Worm (Caenorhabditis elegans) whole organism, L4/young adult: ENCODE measurements around the gene T14F9.2.

Experiments used
- W03F9.2 ChIP-seq: fragments of 150-350 bp; optimal IDR thresholded peaks from 2 replicates; lab custom pipeline; 2014; ENCODE audit warnings: missing biosample characterization, missing genetic modification characterization
- dao-5 ChIP-seq: sonication (generic microtip); optimal IDR thresholded peaks from 2 replicates; lab custom pipeline; 2016; ENCODE audit warnings: missing genotype, missing genetic modification characterization, moderate library complexity, missing compliant biosample characterization
- him-1 ChIP-seq: sonication (generic microtip); optimal IDR thresholded peaks from 2 replicates; lab custom pipeline; 2016; ENCODE audit warnings: missing genotype, missing genetic modification reagents, missing genetic modification characterization, missing compliant biosample characterization

The T14F9.2 gene

ce11 chrX:2215108-2215507 lies 19.0 kb upstream of the T14F9.2 start:
- TF ChIP-seq W03F9.2 (tag; lab: Kevin White, UChicago) (no peak), dao-5 (tag; lab: Kevin White, UChicago) (no peak), him-1 (tag; lab: Kevin White, UChicago) (no peak)

ce11 chrX:2216242-2216641 lies 17.9 kb upstream of the T14F9.2 start:
- TF ChIP-seq W03F9.2 (tag; lab: Kevin White, UChicago): no peak
- TF ChIP-seq him-1 (tag; lab: Kevin White, UChicago): no peak
- no peak for TF ChIP-seq dao-5 (tag; lab: Kevin White, UChicago)

- TF ChIP-seq dao-5 (tag; lab: Kevin White, UChicago) (no peak), W03F9.2 (tag; lab: Kevin White, UChicago) (no peak), him-1 (tag; lab: Kevin White, UChicago) (no peak)
Observed at ce11 chrX:2216662-2217061, 17.5 kb upstream of the T14F9.2 start.

ce11 chrX:2219006-2219405 lies 15.1 kb upstream of the T14F9.2 start:
- TF ChIP-seq dao-5 (tag; lab: Kevin White, UChicago) (no peak), W03F9.2 (tag; lab: Kevin White, UChicago) (no peak), him-1 (tag; lab: Kevin White, UChicago) (no peak)

- TF ChIP-seq him-1 (tag; lab: Kevin White, UChicago) (no peak), W03F9.2 (tag; lab: Kevin White, UChicago) (no peak), dao-5 (tag; lab: Kevin White, UChicago) (no peak)
Observed at ce11 chrX:2219453-2219852, 14.7 kb upstream of the T14F9.2 start.

- TF ChIP-seq him-1 (tag; lab: Kevin White, UChicago) (no peak), W03F9.2 (tag; lab: Kevin White, UChicago) (no peak), dao-5 (tag; lab: Kevin White, UChicago) (no peak)
Observed at ce11 chrX:2220850-2221249, 13.3 kb upstream of the T14F9.2 start, which contains the start of gene hex-1. Gene hex-1, plus strand, starts transcription at chrX:2221150.

ce11 chrX:2226875-2227355 lies 7.2 kb upstream of the T14F9.2 start:
- TF ChIP-seq W03F9.2 (tag; lab: Kevin White, UChicago) (no peak), him-1 (tag; lab: Kevin White, UChicago) (peak; percentile 74), dao-5 (tag; lab: Kevin White, UChicago) (peak; percentile 53)

ce11 chrX:2229305-2230172 lies 4.6 kb upstream of the T14F9.2 start, which contains the start of gene lin-32:
Gene lin-32, minus strand, starts transcription at chrX:2230122.
- no peak for TF ChIP-seq dao-5 (tag; lab: Kevin White, UChicago)

- TF ChIP-seq dao-5 (tag; lab: Kevin White, UChicago): no peak
- no peak for TF ChIP-seq W03F9.2 (tag; lab: Kevin White, UChicago)
- TF ChIP-seq him-1 (tag; lab: Kevin White, UChicago): no peak
Observed at ce11 chrX:2231346-2231745, 2.8 kb upstream of the T14F9.2 start.

- peak; percentile 6 for TF ChIP-seq him-1 (tag; lab: Kevin White, UChicago)
- TF ChIP-seq dao-5 (tag; lab: Kevin White, UChicago): no peak
- TF ChIP-seq W03F9.2 (tag; lab: Kevin White, UChicago): peak; percentile 77
Observed at ce11 chrX:2237438-2237961, 3.4 kb downstream of the T14F9.2 start, which contains the start of gene vha-15. Gene vha-15, plus strand, starts transcription at chrX:2237911.

- TF ChIP-seq dao-5 (tag; lab: Kevin White, UChicago): no peak
- no peak for TF ChIP-seq him-1 (tag; lab: Kevin White, UChicago)
- no peak for TF ChIP-seq W03F9.2 (tag; lab: Kevin White, UChicago)
Observed at ce11 chrX:2241147-2241798, 7.1 kb downstream of the T14F9.2 start.

ce11 chrX:2242568-2243185 lies 8.6 kb downstream of the T14F9.2 start, which contains the start of gene rpl-11.2:
Gene rpl-11.2, minus strand, starts transcription at chrX:2242618.
- TF ChIP-seq dao-5 (tag; lab: Kevin White, UChicago) (no peak), him-1 (tag; lab: Kevin White, UChicago) (peak; percentile 87), W03F9.2 (tag; lab: Kevin White, UChicago) (peak; percentile 90)
